Worm (Caenorhabditis elegans) whole organism, mixed stage, embryonic: ENCODE measurements around the gene R05G6.5.

Experiments used
- M03D4.4 ChIP-seq: sonication (generic microtip); optimal IDR thresholded peaks from 2 replicates; lab custom pipeline; 2017; ENCODE audit warnings: mild to moderate bottlenecking, missing genetic modification characterization, missing compliant biosample characterization
- bed-3 ChIP-seq: fragments of 200-800 bp; sonication (Bioruptor generic); optimal IDR thresholded peaks from 3 replicates; lab custom pipeline; 2018; ENCODE audit warnings: mild to moderate bottlenecking, missing genetic modification characterization, moderate library complexity, missing compliant biosample characterization
- blmp-1 ChIP-seq: fragments of 150-350 bp; optimal IDR thresholded peaks from 2 replicates; lab custom pipeline; 2014; ENCODE audit warnings: missing biosample characterization, missing genetic modification characterization
- ceh-39 ChIP-seq: fragments of 150-350 bp; optimal IDR thresholded peaks from 2 replicates; lab custom pipeline; 2014; ENCODE audit warnings: missing biosample characterization, missing genetic modification characterization
- ceh-43 ChIP-seq: fragments of 200-800 bp; sonication (Bioruptor generic); optimal IDR thresholded peaks from 2 replicates; lab custom pipeline; 2018; ENCODE audit warnings: mild to moderate bottlenecking, missing genetic modification characterization, moderate library complexity, missing compliant biosample characterization
- ceh-83 ChIP-seq: fragments of 200-800 bp; sonication (Bioruptor generic); optimal IDR thresholded peaks from 2 replicates; lab custom pipeline; 2018; ENCODE audit warnings: mild to moderate bottlenecking, missing genetic modification characterization, missing compliant biosample characterization
- ces-1 ChIP-seq: fragments of 150-350 bp; optimal IDR thresholded peaks from 2 replicates; lab custom pipeline; 2014; ENCODE audit warnings: missing biosample characterization, missing genetic modification reagents, missing genetic modification characterization
- cnd-1 ChIP-seq: fragments of 200-800 bp; sonication (Bioruptor generic); optimal IDR thresholded peaks from 2 replicates; lab custom pipeline; 2018; ENCODE audit warnings: mild to moderate bottlenecking, missing genetic modification characterization, missing compliant biosample characterization
- elt-1 ChIP-seq: sonication (generic microtip); optimal IDR thresholded peaks from 2 replicates; lab custom pipeline; 2017; ENCODE audit warnings: missing genetic modification characterization, mild to moderate bottlenecking, missing compliant biosample characterization, antibody characterized with exemption, moderate library complexity, borderline replicate concordance; ENCODE audit not compliant: insufficient read depth
- elt-3 ChIP-seq: fragments of 150-350 bp; optimal IDR thresholded peaks from 2 replicates; lab custom pipeline; 2014; ENCODE audit warnings: missing biosample characterization, missing genetic modification characterization
- flh-1 ChIP-seq: fragments of 200-800 bp; sonication (Bioruptor generic); optimal IDR thresholded peaks from 2 replicates; lab custom pipeline; 2018; ENCODE audit warnings: mild to moderate bottlenecking, missing genetic modification characterization, moderate library complexity, missing compliant biosample characterization
- ham-2 ChIP-seq: fragments of 200-800 bp; sonication (Bioruptor generic); optimal IDR thresholded peaks from 2 replicates; lab custom pipeline; 2018; ENCODE audit warnings: mild to moderate bottlenecking, missing genetic modification characterization, missing compliant biosample characterization
- hlh-1 ChIP-seq: fragments of 150-350 bp; optimal IDR thresholded peaks from 2 replicates; lab custom pipeline; 2014; ENCODE audit warnings: missing biosample characterization, missing genetic modification reagents, missing genetic modification characterization
- lin-13 ChIP-seq: fragments of 150-350 bp; optimal IDR thresholded peaks from 2 replicates; lab custom pipeline; 2014; ENCODE audit warnings: missing biosample characterization, missing genetic modification characterization
- lin-32 ChIP-seq: fragments of 200-800 bp; sonication (Bioruptor generic); optimal IDR thresholded peaks from 2 replicates; lab custom pipeline; 2018; ENCODE audit warnings: mild to moderate bottlenecking, missing genetic modification characterization, missing compliant biosample characterization
- lsy-2 ChIP-seq: fragments of 150-350 bp; optimal IDR thresholded peaks from 2 replicates; lab custom pipeline; 2014; ENCODE audit warnings: missing biosample characterization, missing genetic modification characterization
- mab-5 ChIP-seq: fragments of 150-350 bp; optimal IDR thresholded peaks from 2 replicates; lab custom pipeline; 2014; ENCODE audit warnings: missing biosample characterization, missing genetic modification characterization
- mep-1 ChIP-seq: fragments of 150-350 bp; optimal IDR thresholded peaks from 2 replicates; lab custom pipeline; 2017; ENCODE audit warnings: missing biosample characterization, missing genetic modification reagents, missing genetic modification characterization, inconsistent platforms
- mls-2 ChIP-seq: sonication (generic microtip); optimal IDR thresholded peaks from 2 replicates; lab custom pipeline; 2016; ENCODE audit warnings: mild to moderate bottlenecking, missing genetic modification characterization, moderate library complexity, missing compliant biosample characterization
- nhr-12 ChIP-seq: fragments of 150-350 bp; optimal IDR thresholded peaks from 2 replicates; lab custom pipeline; 2014; ENCODE audit warnings: missing biosample characterization, missing genetic modification characterization
- nhr-2 ChIP-seq: fragments of 150-350 bp; optimal IDR thresholded peaks from 2 replicates; lab custom pipeline; 2014; ENCODE audit warnings: missing biosample characterization, missing genetic modification characterization
- nhr-237 ChIP-seq: fragments of 150-350 bp; optimal IDR thresholded peaks from 2 replicates; lab custom pipeline; 2014; ENCODE audit warnings: missing biosample characterization, missing genetic modification characterization
- nhr-28 ChIP-seq: fragments of 150-350 bp; optimal IDR thresholded peaks from 2 replicates; lab custom pipeline; 2014; ENCODE audit warnings: missing biosample characterization, missing genetic modification characterization
- nhr-76 ChIP-seq: sonication (generic microtip); optimal IDR thresholded peaks from 2 replicates; lab custom pipeline; 2017; ENCODE audit warnings: missing biosample characterization, missing genetic modification characterization
- pha-4 ChIP-seq: fragments of 150-350 bp; optimal IDR thresholded peaks from 2 replicates; lab custom pipeline; 2018; ENCODE audit warnings: missing biosample characterization, missing genetic modification reagents, missing genetic modification characterization
- sem-2 ChIP-seq: fragments of 200-800 bp; sonication (Bioruptor generic); optimal IDR thresholded peaks from 2 replicates; lab custom pipeline; 2018; ENCODE audit warnings: mild to moderate bottlenecking, missing genetic modification characterization, missing compliant biosample characterization
- snpc-4 ChIP-seq: fragments of 150-350 bp; optimal IDR thresholded peaks from 2 replicates; lab custom pipeline; 2014; ENCODE audit warnings: missing biosample characterization, missing genetic modification characterization
- sptf-1 ChIP-seq: sonication (generic microtip); optimal IDR thresholded peaks from 2 replicates; lab custom pipeline; 2017; ENCODE audit warnings: mild to moderate bottlenecking, missing genetic modification characterization, moderate library complexity, missing compliant biosample characterization
- tbx-8 ChIP-seq: fragments of 200-800 bp; sonication (Bioruptor generic); optimal IDR thresholded peaks from 2 replicates; lab custom pipeline; 2018; ENCODE audit warnings: mild to moderate bottlenecking, missing genetic modification characterization, moderate library complexity, missing compliant biosample characterization
- unc-120 ChIP-seq: sonication (generic microtip); optimal IDR thresholded peaks from 2 replicates; lab custom pipeline; 2017; ENCODE audit warnings: missing genetic modification characterization, missing compliant biosample characterization; ENCODE audit not compliant: poor library complexity, severe bottlenecking
- unc-39 ChIP-seq: fragments of 150-350 bp; optimal IDR thresholded peaks from 2 replicates; lab custom pipeline; 2014; ENCODE audit warnings: missing biosample characterization, missing genetic modification characterization
- unc-62 ChIP-seq: fragments of 150-350 bp; optimal IDR thresholded peaks from 2 replicates; lab custom pipeline; 2014; ENCODE audit warnings: missing biosample characterization, missing genetic modification reagents, missing genetic modification characterization
- zip-8 ChIP-seq: fragments of 150-350 bp; optimal IDR thresholded peaks from 2 replicates; lab custom pipeline; 2014; ENCODE audit warnings: missing biosample characterization, missing genetic modification characterization
- ztf-11 ChIP-seq: fragments of 150-350 bp; optimal IDR thresholded peaks from 2 replicates; lab custom pipeline; 2014; ENCODE audit warnings: missing biosample characterization, missing genetic modification characterization

The R05G6.5 gene

DNA sequence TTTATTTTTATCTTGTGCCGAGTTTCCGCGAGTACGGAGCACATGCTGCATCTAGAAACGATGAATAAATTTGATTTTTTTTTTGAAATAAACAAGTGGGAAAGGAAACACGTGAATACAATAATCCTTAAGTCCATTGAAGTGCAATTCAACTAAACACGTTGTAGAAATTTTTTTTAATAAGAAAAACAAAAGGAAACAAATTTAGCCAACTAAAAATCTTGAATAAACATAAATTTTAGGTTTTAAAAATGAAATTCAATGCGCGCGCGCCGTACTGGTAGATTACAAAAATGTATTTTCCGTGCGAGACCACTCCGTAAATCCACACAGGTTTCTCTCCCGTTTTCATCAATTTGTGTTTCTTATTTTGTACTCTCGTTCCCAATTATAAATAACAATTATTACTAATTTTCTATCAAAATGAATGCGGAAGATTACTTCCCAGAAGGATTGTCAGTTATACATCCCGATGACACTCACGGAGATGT is 35.0 kb upstream of the R05G6.5 start, which contains the start of the genes plk-3 and F55G1.6:
plk-3 (minus strand) TSS at position 51 of the 491 bp plus-strand sequence.
F55G1.6 (plus strand) TSS at position 359 of the 491 bp plus-strand sequence.
- TF ChIP-seq lin-32 (GFP tag; lab: Kevin White, UChicago), result no peak
- no peak for TF ChIP-seq mls-2 (tag; lab: Kevin White, UChicago)
- TF ChIP-seq tbx-8 (GFP tag; lab: Kevin White, UChicago), result no peak
- TF ChIP-seq hlh-1, result no peak
- TF ChIP-seq elt-1 (tag; lab: Kevin White, UChicago), result no peak
- TF ChIP-seq mep-1 (tag; lab: Kevin White, UChicago), result no peak
- no peak for TF ChIP-seq ham-2
- TF ChIP-seq unc-39, result no peak
- no peak for TF ChIP-seq pha-4
- TF ChIP-seq, all 35 proteins: peak for 0

ce11 chrIV:7474826-7475225 is 33.3 kb upstream of the R05G6.5 start, which contains the start of gene slc-25A18.2:
Gene slc-25A18.2, plus strand, starts transcription at chrIV:7475041.
- no peak for TF ChIP-seq nhr-28 (tag; lab: Kevin White, UChicago)
- TF ChIP-seq unc-120 (tag; lab: Kevin White, UChicago), result no peak
- TF ChIP-seq bed-3, result no peak
- no peak for TF ChIP-seq blmp-1 (tag; lab: Kevin White, UChicago)
- no peak for TF ChIP-seq lsy-2 (tag; lab: Kevin White, UChicago)
- no peak for TF ChIP-seq M03D4.4
- TF ChIP-seq mab-5 (tag; lab: Kevin White, UChicago), result no peak
- TF ChIP-seq elt-1 (tag; lab: Kevin White, UChicago), result no peak
- TF ChIP-seq sem-2 (GFP tag; lab: Kevin White, UChicago), result no peak
- TF ChIP-seq snpc-4 (tag; lab: Kevin White, UChicago), result no peak
- no peak for TF ChIP-seq unc-39
- no peak for TF ChIP-seq mep-1 (tag; lab: Kevin White, UChicago)
- no peak for TF ChIP-seq ces-1
- no peak for TF ChIP-seq nhr-12 (tag; lab: Kevin White, UChicago)
- TF ChIP-seq ceh-43 (GFP tag; lab: Kevin White, UChicago), result no peak
- no peak for TF ChIP-seq hlh-1
- TF ChIP-seq sptf-1 (tag; lab: Kevin White, UChicago), result no peak
- no peak for TF ChIP-seq unc-62
- TF ChIP-seq nhr-76 (tag; lab: Kevin White, UChicago), result no peak
- no peak for TF ChIP-seq ztf-11 (tag; lab: Kevin White, UChicago)
- TF ChIP-seq, all 35 proteins: peak for 0

- TF ChIP-seq bed-3, result no peak
Observed at ce11 chrIV:7477197-7477596, 31.0 kb upstream of the R05G6.5 start, which contains the start of gene pycr-4. Gene pycr-4, minus strand, starts transcription at chrIV:7477297.

DNA sequence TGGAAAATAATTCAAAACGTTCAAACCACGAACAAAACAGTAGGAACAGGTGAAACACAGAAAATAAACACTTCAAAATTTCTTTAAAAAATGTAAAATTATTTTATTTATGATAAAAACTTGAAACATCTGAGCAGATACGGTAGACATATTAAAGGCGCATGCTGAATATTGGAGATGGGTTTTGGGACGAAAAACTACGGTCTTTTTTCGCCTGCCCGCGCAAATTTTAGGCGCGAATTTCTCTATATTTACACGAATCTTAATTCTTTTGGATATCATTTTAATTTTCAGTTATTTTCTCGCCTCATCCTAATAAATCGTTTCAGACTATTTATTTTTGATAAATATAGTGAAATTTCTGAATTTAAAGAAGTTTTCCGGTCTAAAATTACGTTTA is 30.5 kb upstream of the R05G6.5 start:
- TF ChIP-seq flh-1 (GFP tag; lab: Kevin White, UChicago), result no peak
- TF ChIP-seq lin-32 (GFP tag; lab: Kevin White, UChicago), result no peak
- TF ChIP-seq mep-1 (tag; lab: Kevin White, UChicago), result no peak
- TF ChIP-seq elt-1 (tag; lab: Kevin White, UChicago), result no peak
- no peak for TF ChIP-seq ceh-43 (GFP tag; lab: Kevin White, UChicago)
- no peak for TF ChIP-seq nhr-2 (tag; lab: Kevin White, UChicago)
- TF ChIP-seq ham-2, result no peak
- no peak for TF ChIP-seq mab-5 (tag; lab: Kevin White, UChicago)
- TF ChIP-seq ceh-39 (tag; lab: Kevin White, UChicago), result no peak
- TF ChIP-seq lin-13 (tag; lab: Kevin White, UChicago), result no peak
- no peak for TF ChIP-seq nhr-237 (tag; lab: Kevin White, UChicago)
- no peak for TF ChIP-seq lsy-2 (tag; lab: Kevin White, UChicago)
- TF ChIP-seq sptf-1 (tag; lab: Kevin White, UChicago), result no peak

- TF ChIP-seq mab-5 (tag; lab: Kevin White, UChicago), result no peak
- no peak for TF ChIP-seq ceh-43 (GFP tag; lab: Kevin White, UChicago)
- no peak for TF ChIP-seq ceh-83
- TF ChIP-seq pha-4, result no peak
- TF ChIP-seq unc-62, result no peak
- TF ChIP-seq zip-8 (tag; lab: Kevin White, UChicago), result no peak
- no peak for TF ChIP-seq cnd-1 (tag; lab: Kevin White, UChicago)
- TF ChIP-seq hlh-1, result no peak
- TF ChIP-seq mls-2 (tag; lab: Kevin White, UChicago), result no peak
- TF ChIP-seq nhr-28 (tag; lab: Kevin White, UChicago), result no peak
- TF ChIP-seq lin-13 (tag; lab: Kevin White, UChicago), result no peak
- no peak for TF ChIP-seq tbx-8 (GFP tag; lab: Kevin White, UChicago)
- no peak for TF ChIP-seq elt-3 (tag; lab: Kevin White, UChicago)
- TF ChIP-seq ham-2, result no peak
- no peak for TF ChIP-seq ceh-39 (tag; lab: Kevin White, UChicago)
- TF ChIP-seq flh-1 (GFP tag; lab: Kevin White, UChicago), result no peak
Observed at ce11 chrIV:7478134-7478533, 30.0 kb upstream of the R05G6.5 start, which contains the start of gene rod-1. Gene rod-1, plus strand, starts transcription at chrIV:7478452.
